Worm (Caenorhabditis elegans) whole organism, midembryonic: Measurements from ENCODE around the gene fbxa-208.

Experiments used
- cog-1 ChIP-seq: sonication (generic microtip); optimal IDR thresholded peaks from 2 replicates; lab custom pipeline; 2016; ENCODE audit warnings: missing genetic modification characterization, missing compliant biosample characterization
- flt-1 ChIP-seq: fragments of 200-800 bp; sonication (Bioruptor generic); IDR thresholded peaks from 2 replicates; pipeline ENCODE4 v1.3.6; 2022; ENCODE audit warnings: missing genetic modification characterization, missing compliant biosample characterization
- med-1 ChIP-seq: sonication (generic microtip); optimal IDR thresholded peaks from 2 replicates; lab custom pipeline; 2017; ENCODE audit warnings: missing genetic modification characterization, mild to moderate bottlenecking, missing compliant biosample characterization, antibody characterized with exemption, missing genetic modification reagents; ENCODE audit not compliant: insufficient read depth
- ref-1 ChIP-seq: fragments of 200-800 bp; sonication (Bioruptor generic); conservative IDR thresholded peaks from 2 replicates; pipeline ENCODE4 v1.3.6; 2022; ENCODE audit warnings: missing genetic modification reagents, missing genetic modification characterization, missing compliant biosample characterization
- tab-1 ChIP-seq: fragments of 200-800 bp; sonication (Bioruptor generic); IDR thresholded peaks from 2 replicates; pipeline ENCODE4 v1.3.6; 2022; ENCODE audit warnings: missing genetic modification characterization, missing compliant biosample characterization
- ztf-23 ChIP-seq: fragments of 200-800 bp; sonication (Bioruptor generic); IDR thresholded peaks from 2 replicates; pipeline ENCODE4 v1.3.6; 2022; ENCODE audit warnings: missing genetic modification reagents, missing genetic modification characterization, missing compliant biosample characterization
- ztf-29 ChIP-seq: fragments of 200-800 bp; sonication (Bioruptor generic); IDR thresholded peaks from 2 replicates; pipeline ENCODE4 v1.3.6; 2022; ENCODE audit warnings: missing genetic modification reagents, missing genetic modification characterization, missing compliant biosample characterization

DNA sequence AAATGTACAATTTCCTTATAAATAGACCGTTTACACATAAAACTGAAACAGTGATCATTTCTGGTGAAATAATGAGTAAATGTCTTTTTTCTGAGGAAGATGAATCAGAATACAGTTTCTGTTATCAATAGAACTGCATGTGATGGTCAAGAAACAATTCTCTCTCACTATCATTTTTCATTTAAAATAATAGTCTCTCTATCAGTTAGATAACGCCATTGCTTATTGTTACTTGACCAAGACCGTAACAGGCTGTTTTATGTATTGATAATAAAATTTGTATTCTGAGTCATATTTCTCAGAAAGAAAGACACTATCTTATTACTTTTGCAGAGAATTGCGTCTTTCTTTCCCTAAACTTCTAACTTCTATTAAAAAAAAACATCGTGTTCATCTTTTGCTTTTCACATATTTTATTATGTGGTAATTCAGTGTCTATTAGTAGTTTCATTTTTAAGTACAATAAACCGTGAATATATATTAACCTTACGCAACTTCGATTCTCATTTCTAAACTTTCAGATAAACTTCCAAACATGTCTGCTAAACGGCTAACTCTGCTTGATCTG lies 38.6 kb downstream of the fbxa-208 start, which contains the start of gene fbxa-35:
- no peak for TF ChIP-seq ztf-29
- TF ChIP-seq flt-1 (GFP tag; lab: Robert Waterston, UW): no peak
- no peak for TF ChIP-seq tab-1 (GFP tag; lab: Robert Waterston, UW)
- TF ChIP-seq ref-1: no peak
- TF ChIP-seq med-1 (GFP tag; lab: Kevin White, UChicago): no peak
- TF ChIP-seq ztf-23 (GFP tag; lab: Robert Waterston, UW): no peak
- TF ChIP-seq cog-1 (tag; lab: Kevin White, UChicago): no peak
